Worm (Caenorhabditis elegans) whole organism, L1 larva: ENCODE data around the gene srj-49.
A peak's percentile ranks its signal among the peaks of the same experiment; 100 is the strongest.

Source experiments
- C04F5.9 ChIP-seq: sonication (generic microtip); optimal IDR thresholded peaks from 2 replicates; lab custom pipeline; 2016; ENCODE audit warnings: missing genetic modification characterization, missing compliant biosample characterization
- C16A3.4 ChIP-seq: fragments of 150-350 bp; optimal IDR thresholded peaks from 2 replicates; lab custom pipeline; 2014; ENCODE audit warnings: missing biosample characterization, missing genetic modification characterization
- F16B12.6 ChIP-seq: fragments of 150-350 bp; optimal IDR thresholded peaks from 2 replicates; lab custom pipeline; 2014; ENCODE audit warnings: missing biosample characterization, missing genetic modification characterization
- alr-1 ChIP-seq: fragments of 200-800 bp; sonication (Bioruptor generic); optimal IDR thresholded peaks from 2 replicates; lab custom pipeline; 2018; ENCODE audit warnings: borderline replicate concordance, mild to moderate bottlenecking, missing genetic modification characterization, missing compliant biosample characterization
- ama-1 ChIP-seq: fragments of 150-350 bp; optimal IDR thresholded peaks from 2 replicates; lab custom pipeline; 2014
- blmp-1 ChIP-seq: fragments of 150-350 bp; optimal IDR thresholded peaks from 2 replicates; lab custom pipeline; 2014; ENCODE audit warnings: missing biosample characterization, missing genetic modification characterization
- ceh-88 ChIP-seq: fragments of 200-800 bp; sonication (Bioruptor generic); IDR thresholded peaks from 2 replicates; pipeline ENCODE4 v1.3.6; 2022; ENCODE audit warnings: missing genetic modification characterization, missing compliant biosample characterization
- dsc-1 ChIP-seq: sonication (generic microtip); optimal IDR thresholded peaks from 2 replicates; lab custom pipeline; 2016; ENCODE audit warnings: mild to moderate bottlenecking, missing genetic modification characterization, missing compliant biosample characterization
- egl-13 ChIP-seq: sonication (generic microtip); optimal IDR thresholded peaks from 2 replicates; lab custom pipeline; 2016; ENCODE audit warnings: missing genotype, missing genetic modification reagents, missing genetic modification characterization, missing compliant biosample characterization
- fkh-4 ChIP-seq: sonication (generic microtip); optimal IDR thresholded peaks from 2 replicates; lab custom pipeline; 2016; ENCODE audit warnings: missing compliant biosample characterization, missing genetic modification characterization, borderline replicate concordance
- fkh-8 ChIP-seq: sonication (generic microtip); optimal IDR thresholded peaks from 2 replicates; lab custom pipeline; 2016; ENCODE audit warnings: mild to moderate bottlenecking, missing genetic modification characterization, missing compliant biosample characterization
- hlh-17 ChIP-seq: fragments of 200-800 bp; sonication (Bioruptor generic); optimal IDR thresholded peaks from 2 replicates; lab custom pipeline; 2018; ENCODE audit warnings: missing genetic modification characterization, mild to moderate bottlenecking, missing compliant biosample characterization, moderate library complexity, borderline replicate concordance
- hpl-2 ChIP-seq: fragments of 150-350 bp; optimal IDR thresholded peaks from 2 replicates; lab custom pipeline; 2014; ENCODE audit warnings: missing biosample characterization, missing genetic modification reagents, missing genetic modification characterization
- irx-1 ChIP-seq: sonication (generic microtip); optimal IDR thresholded peaks from 2 replicates; lab custom pipeline; 2016; ENCODE audit warnings: missing genetic modification characterization, missing compliant biosample characterization
- lin-14 ChIP-seq: fragments of 200-800 bp; sonication (Bioruptor generic); optimal IDR thresholded peaks from 2 replicates; lab custom pipeline; 2018; ENCODE audit warnings: mild to moderate bottlenecking, missing genetic modification characterization, moderate library complexity, missing compliant biosample characterization
- mab-9 ChIP-seq: fragments of 200-800 bp; sonication (Bioruptor generic); IDR thresholded peaks from 2 replicates; pipeline ENCODE4 v1.3.6; 2022; ENCODE audit warnings: missing genetic modification reagents, missing genetic modification characterization, missing compliant biosample characterization
- mdl-1 ChIP-seq, 2 experiments: fragments of 150-350 bp; optimal IDR thresholded peaks; 2 replicates each; lab custom pipeline; 2014 to 2017; ENCODE audit warnings: missing biosample characterization in 2 of 2, missing genetic modification characterization in 2 of 2, inconsistent platforms in 1 of 2
- mep-1 ChIP-seq: fragments of 150-350 bp; optimal IDR thresholded peaks from 2 replicates; lab custom pipeline; 2014; ENCODE audit warnings: missing biosample characterization, missing genetic modification characterization
- nhr-11 ChIP-seq: fragments of 150-350 bp; optimal IDR thresholded peaks from 2 replicates; lab custom pipeline; 2014; ENCODE audit warnings: missing biosample characterization, missing genetic modification characterization
- nhr-19 ChIP-seq: fragments of 200-800 bp; sonication (Bioruptor generic); conservative IDR thresholded peaks from 2 replicates; pipeline ENCODE4 v1.3.6; 2022; ENCODE audit warnings: missing genetic modification characterization, missing compliant biosample characterization
- nhr-28 ChIP-seq: fragments of 150-350 bp; optimal IDR thresholded peaks from 2 replicates; lab custom pipeline; 2014; ENCODE audit warnings: missing biosample characterization, missing genetic modification characterization
- nhr-47 ChIP-seq: sonication (generic microtip); optimal IDR thresholded peaks from 2 replicates; lab custom pipeline; 2016; ENCODE audit warnings: mild to moderate bottlenecking, missing genetic modification characterization, moderate library complexity, missing compliant biosample characterization
- nhr-84 ChIP-seq: sonication (generic microtip); optimal IDR thresholded peaks from 2 replicates; lab custom pipeline; 2017; ENCODE audit warnings: missing biosample characterization, missing genetic modification characterization
- nhr-85 ChIP-seq: sonication (generic microtip); peaks from one replicate; lab custom pipeline; 2016; ENCODE audit warnings: missing genetic modification characterization, inconsistent platforms, missing compliant biosample characterization
- rnt-1 ChIP-seq: sonication (generic microtip); optimal IDR thresholded peaks from 2 replicates; lab custom pipeline; 2016; ENCODE audit warnings: mild to moderate bottlenecking, missing genetic modification characterization, moderate library complexity, missing compliant biosample characterization
- snu-23 ChIP-seq: sonication (generic microtip); optimal IDR thresholded peaks from 2 replicates; lab custom pipeline; 2016; ENCODE audit warnings: missing genetic modification characterization, missing compliant biosample characterization
- sptf-1 ChIP-seq: fragments of 150-350 bp; optimal IDR thresholded peaks from 2 replicates; lab custom pipeline; 2014; ENCODE audit warnings: missing biosample characterization, missing genetic modification characterization
- sup-37 ChIP-seq: fragments of 200-800 bp; sonication (Bioruptor generic); optimal IDR thresholded peaks from 2 replicates; lab custom pipeline; 2018; ENCODE audit warnings: mild to moderate bottlenecking, missing genetic modification characterization, missing compliant biosample characterization
- tbx-2 ChIP-seq: sonication (generic microtip); optimal IDR thresholded peaks from 2 replicates; lab custom pipeline; 2016; ENCODE audit warnings: missing genetic modification characterization, missing compliant biosample characterization
- unc-30 ChIP-seq: sonication (generic microtip); optimal IDR thresholded peaks from 2 replicates; lab custom pipeline; 2017; ENCODE audit warnings: missing biosample characterization, missing genetic modification characterization
- unc-62 ChIP-seq: fragments of 150-350 bp; optimal IDR thresholded peaks from 2 replicates; lab custom pipeline; 2014; ENCODE audit warnings: missing biosample characterization, missing genetic modification reagents, missing genetic modification characterization
- unc-86 ChIP-seq: sonication (generic microtip); optimal IDR thresholded peaks from 2 replicates; lab custom pipeline; 2016; ENCODE audit warnings: missing genetic modification characterization, missing compliant biosample characterization
- vab-15 ChIP-seq: sonication (generic microtip); optimal IDR thresholded peaks from 2 replicates; lab custom pipeline; 2017; ENCODE audit warnings: missing genotype, mild to moderate bottlenecking, missing genetic modification characterization, missing compliant biosample characterization
- xbp-1 ChIP-seq: sonication (generic microtip); optimal IDR thresholded peaks from 2 replicates; lab custom pipeline; 2016; ENCODE audit warnings: missing genetic modification characterization, missing compliant biosample characterization
- zip-4 ChIP-seq: fragments of 200-800 bp; sonication (Bioruptor generic); optimal IDR thresholded peaks from 2 replicates; lab custom pipeline; 2018; ENCODE audit warnings: mild to moderate bottlenecking, missing genetic modification characterization, moderate library complexity, missing compliant biosample characterization
- ztf-11 ChIP-seq, 2 experiments: sonication (generic microtip); optimal IDR thresholded peaks; 2 replicates each; lab custom pipeline; 2016 to 2017; ENCODE audit warnings: missing genetic modification characterization in 2 of 2, missing biosample characterization in 1 of 2, missing compliant biosample characterization in 1 of 2

srj-49 gene

DNA sequence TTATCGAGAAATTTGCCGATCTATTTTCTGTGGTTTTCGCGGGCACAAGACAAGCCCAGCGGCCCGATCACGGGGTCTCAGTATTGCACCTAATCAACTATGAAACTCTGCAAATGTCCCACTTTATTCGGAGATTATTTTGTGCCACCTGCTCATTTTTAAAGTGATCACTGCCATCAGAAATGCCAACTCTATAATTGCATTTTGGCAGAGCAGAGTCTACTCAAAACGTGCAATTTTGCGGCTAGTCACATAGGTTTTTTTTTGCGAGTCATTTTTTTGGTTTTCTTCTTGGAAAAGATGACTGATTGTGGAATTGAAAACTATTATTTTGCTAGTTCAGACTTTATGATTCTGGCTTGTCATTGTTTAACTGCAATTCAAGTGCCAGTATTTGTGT lies 16.8 kb upstream of the srj-49 start, which contains the start of gene srh-240:
TSS of gene srh-240 (plus strand) at position 301 of the 400 bp plus-strand sequence.
- TF ChIP-seq F16B12.6 (tag; lab: Kevin White, UChicago) (no peak), blmp-1 (tag; lab: Kevin White, UChicago) (no peak), dsc-1 (tag; lab: Kevin White, UChicago) (no peak), fkh-8 (tag; lab: Kevin White, UChicago) (peak; percentile 58), vab-15 (no peak), hlh-17 (no peak)

DNA sequence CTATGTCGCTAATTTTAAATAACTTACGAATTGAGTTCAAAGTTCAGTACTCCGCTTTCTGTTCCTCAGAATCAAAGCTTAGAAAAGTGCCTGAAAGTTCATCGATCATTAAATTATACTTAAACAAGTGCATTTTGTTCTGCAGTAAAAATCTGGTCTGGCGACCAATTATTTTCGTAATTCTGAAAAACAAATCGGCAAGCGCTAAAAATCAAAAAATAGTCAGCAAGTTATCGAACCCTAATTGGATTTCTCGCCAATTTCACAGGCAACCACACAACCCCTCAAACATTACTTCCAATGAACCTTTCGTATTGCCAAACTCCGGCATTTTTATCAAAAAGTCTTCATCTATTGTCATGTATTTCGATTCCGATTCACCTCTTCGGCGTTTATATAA lies 14.9 kb upstream of the srj-49 start, which contains the start of gene srh-272:
TSS of gene srh-272 (plus strand) at position 301 of the 400 bp plus-strand sequence.
- TF ChIP-seq unc-30 (tag; lab: Kevin White, UChicago) (no peak), C04F5.9 (tag; lab: Kevin White, UChicago) (no peak), sup-37 (GFP tag; lab: Kevin White, UChicago) (no peak), alr-1 (no peak), fkh-4 (tag; lab: Kevin White, UChicago) (no peak), hpl-2 (GFP tag; lab: Kevin White, UChicago) (no peak), mep-1 (tag; lab: Kevin White, UChicago) (no peak), mab-9 (no peak), rnt-1 (tag; lab: Kevin White, UChicago) (no peak), nhr-28 (tag; lab: Kevin White, UChicago) (no peak), nhr-84 (no peak), ztf-11 (tag; optimal IDR thresholded peaks at IDR 0.05; lab: Kevin White, UChicago) (no peak)

DNA sequence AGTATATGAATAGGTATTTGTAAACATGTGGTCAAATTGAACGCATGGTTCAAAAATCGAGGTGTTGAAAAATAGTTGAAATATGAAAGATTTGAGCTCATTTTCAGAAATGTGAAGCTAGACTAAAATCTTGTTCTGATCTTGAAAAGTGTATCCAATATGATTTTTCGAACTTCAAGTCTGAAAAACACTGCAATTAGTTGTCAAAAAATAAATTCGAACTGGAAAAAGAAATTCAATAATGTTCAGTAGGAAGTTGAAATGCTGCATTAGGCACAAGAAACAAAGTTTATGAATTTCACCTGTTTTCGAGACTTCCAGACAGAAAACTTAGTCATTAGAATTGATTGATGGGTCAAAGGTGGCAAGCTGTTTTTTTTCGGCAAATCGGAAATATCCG lies 13.4 kb upstream of the srj-49 start, which contains the start of gene srh-270:
TSS of gene srh-270 (minus strand) at position 101 of the 400 bp plus-strand sequence.
- TF ChIP-seq nhr-11 (tag; lab: Kevin White, UChicago) (no peak), snu-23 (GFP tag; lab: Kevin White, UChicago) (no peak), unc-62 (GFP tag; lab: Kevin White, UChicago) (no peak), C16A3.4 (no peak), sptf-1 (tag; lab: Kevin White, UChicago) (no peak), blmp-1 (tag; lab: Kevin White, UChicago) (no peak), tbx-2 (tag; lab: Kevin White, UChicago) (no peak), lin-14 (GFP tag; lab: Kevin White, UChicago) (no peak), xbp-1 (tag; lab: Kevin White, UChicago) (no peak), nhr-47 (no peak), mdl-1 (tag; optimal IDR thresholded peaks at IDR 0.05; lab: Kevin White, UChicago) (no peak), ztf-11 (tag; optimal IDR thresholded peaks at IDR 0.05; lab: Kevin White, UChicago) (no peak), zip-4 (GFP tag; lab: Kevin White, UChicago) (no peak), nhr-19 (GFP tag; lab: Robert Waterston, UW) (no peak), unc-86 (no peak), ceh-88 (GFP tag; lab: Robert Waterston, UW) (no peak), egl-13 (tag; lab: Kevin White, UChicago) (no peak), irx-1 (tag; lab: Kevin White, UChicago) (no peak)

DNA sequence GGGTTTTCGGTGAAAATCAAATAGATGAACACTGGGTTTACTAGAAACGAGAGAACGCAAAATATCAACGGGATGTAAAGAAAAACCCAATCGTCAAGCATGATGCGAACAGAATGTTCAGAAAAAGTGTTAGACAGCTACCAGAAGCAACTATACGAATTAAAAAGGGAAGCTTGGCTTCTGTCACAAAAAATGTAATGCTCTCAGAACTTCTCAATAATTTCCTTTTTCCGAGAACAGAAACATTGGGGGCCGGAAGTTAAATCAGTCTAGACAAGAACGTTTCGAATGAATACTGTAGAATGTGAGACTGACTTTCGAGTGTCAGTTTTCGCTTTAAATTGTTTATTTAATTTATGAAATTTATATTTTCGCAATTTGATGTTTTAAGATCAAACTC lies 11.6 kb upstream of the srj-49 start, which contains the start of gene srj-54:
TSS of gene srj-54 (minus strand) at position 101 of the 400 bp plus-strand sequence.
- no peak for TF ChIP-seq nhr-85 (tag; lab: Kevin White, UChicago)

DNA sequence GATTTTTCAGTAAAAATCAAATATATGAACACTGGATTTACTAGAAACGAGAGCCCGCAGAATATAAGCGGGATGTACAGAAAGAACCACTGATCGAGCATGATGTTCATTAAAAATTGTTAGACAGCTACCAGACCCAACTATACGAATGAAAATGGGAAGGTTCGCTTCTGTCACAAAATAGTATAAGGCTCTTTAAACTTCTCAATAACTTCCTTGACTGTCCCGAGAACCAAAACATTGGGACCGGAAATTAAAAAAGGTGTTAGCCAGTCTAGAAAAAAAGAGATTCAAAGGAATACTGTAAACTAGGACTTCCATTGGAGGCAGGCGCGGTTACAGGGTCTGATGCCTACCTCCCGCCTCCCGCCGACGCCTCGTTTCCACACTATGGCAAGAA lies 9.7 kb upstream of the srj-49 start, which contains the start of gene srj-55:
TSS of gene srj-55 (minus strand) at position 101 of the 400 bp plus-strand sequence.
- TF ChIP-seq ama-1 (lab: Kevin White, UChicago) (no peak), nhr-84 (no peak)
